Worm (Caenorhabditis elegans) whole organism, late embryonic: ENCODE data around the gene tufm-1.

ENCODE experiments used
- C38D4.7 ChIP-seq: fragments of 200-800 bp; sonication (Bioruptor generic); optimal IDR thresholded peaks from 2 replicates; lab custom pipeline; 2018; ENCODE audit warnings: mild to moderate bottlenecking, missing genetic modification characterization, moderate library complexity, missing compliant biosample characterization
- F13H6.1 ChIP-seq: sonication (generic microtip); optimal IDR thresholded peaks from 2 replicates; lab custom pipeline; 2016; ENCODE audit warnings: missing genetic modification characterization, missing compliant biosample characterization
- K02D7.2 ChIP-seq: sonication (generic microtip); optimal IDR thresholded peaks from 2 replicates; lab custom pipeline; 2017; ENCODE audit warnings: mild to moderate bottlenecking, missing genetic modification characterization, missing compliant biosample characterization
- K09A11.1 ChIP-seq: sonication (generic microtip); optimal IDR thresholded peaks from 2 replicates; lab custom pipeline; 2017; ENCODE audit warnings: antibody characterized with exemption, mild to moderate bottlenecking, missing genetic modification characterization, missing compliant biosample characterization; ENCODE audit not compliant: insufficient read depth
- ahr-1 ChIP-seq: sonication (generic microtip); optimal IDR thresholded peaks from 2 replicates; lab custom pipeline; 2016; ENCODE audit warnings: missing genetic modification characterization, missing compliant biosample characterization
- ceh-14 ChIP-seq: sonication (generic microtip); optimal IDR thresholded peaks from 2 replicates; lab custom pipeline; 2016; ENCODE audit warnings: missing genotype, missing genetic modification characterization, missing compliant biosample characterization
- ceh-19 ChIP-seq: fragments of 200-800 bp; sonication (Bioruptor generic); optimal IDR thresholded peaks from 2 replicates; lab custom pipeline; 2018; ENCODE audit warnings: mild to moderate bottlenecking, missing genetic modification characterization, missing compliant biosample characterization
- ceh-2 ChIP-seq: sonication (generic microtip); optimal IDR thresholded peaks from 2 replicates; lab custom pipeline; 2016; ENCODE audit warnings: missing genotype, missing genetic modification characterization, missing compliant biosample characterization
- ceh-31 ChIP-seq: sonication (generic microtip); optimal IDR thresholded peaks from 2 replicates; lab custom pipeline; 2016; ENCODE audit warnings: missing genetic modification characterization, missing compliant biosample characterization
- ceh-48 ChIP-seq: sonication (generic microtip); optimal IDR thresholded peaks from 2 replicates; lab custom pipeline; 2016; ENCODE audit warnings: missing genetic modification characterization, inconsistent platforms, missing compliant biosample characterization
- che-1 ChIP-seq: sonication (generic microtip); optimal IDR thresholded peaks from 2 replicates; lab custom pipeline; 2016; ENCODE audit warnings: mild to moderate bottlenecking, missing genetic modification characterization, missing compliant biosample characterization
- dmd-4 ChIP-seq: sonication (generic microtip); optimal IDR thresholded peaks from 2 replicates; lab custom pipeline; 2016; ENCODE audit warnings: borderline replicate concordance, missing genetic modification characterization, missing compliant biosample characterization
- dve-1 ChIP-seq: sonication (generic microtip); optimal IDR thresholded peaks from 2 replicates; lab custom pipeline; 2017; ENCODE audit warnings: antibody characterized with exemption, mild to moderate bottlenecking, missing genetic modification characterization, missing compliant biosample characterization
- elt-4 ChIP-seq: sonication (generic microtip); optimal IDR thresholded peaks from 2 replicates; lab custom pipeline; 2016; ENCODE audit warnings: missing genetic modification characterization, missing compliant biosample characterization
- ets-4 ChIP-seq: sonication (generic microtip); optimal IDR thresholded peaks from 2 replicates; lab custom pipeline; 2016; ENCODE audit warnings: missing genetic modification characterization, missing compliant biosample characterization
- eyg-1 ChIP-seq: sonication (generic microtip); optimal IDR thresholded peaks from 2 replicates; lab custom pipeline; 2016; ENCODE audit warnings: missing genotype, missing genetic modification characterization, missing compliant biosample characterization
- fax-1 ChIP-seq: sonication (generic microtip); optimal IDR thresholded peaks from 2 replicates; lab custom pipeline; 2016; ENCODE audit warnings: missing genotype, missing genetic modification characterization, missing compliant biosample characterization
- fkh-10 ChIP-seq: fragments of 150-350 bp; optimal IDR thresholded peaks from 2 replicates; lab custom pipeline; 2014; ENCODE audit warnings: missing biosample characterization, missing genetic modification reagents, missing genetic modification characterization
- hlh-15 ChIP-seq: sonication (generic microtip); optimal IDR thresholded peaks from 2 replicates; lab custom pipeline; 2016; ENCODE audit warnings: missing genetic modification characterization, missing compliant biosample characterization
- hlh-6 ChIP-seq: sonication (generic microtip); optimal IDR thresholded peaks from 2 replicates; lab custom pipeline; 2016; ENCODE audit warnings: missing genotype, missing genetic modification characterization, missing compliant biosample characterization
- lim-6 ChIP-seq: sonication (generic microtip); optimal IDR thresholded peaks from 2 replicates; lab custom pipeline; 2016; ENCODE audit warnings: missing genetic modification characterization, missing compliant biosample characterization
- lin-11 ChIP-seq: fragments of 200-800 bp; sonication (Bioruptor generic); optimal IDR thresholded peaks from 2 replicates; lab custom pipeline; 2018; ENCODE audit warnings: mild to moderate bottlenecking, missing genetic modification characterization, missing compliant biosample characterization
- mec-3 ChIP-seq: sonication (generic microtip); optimal IDR thresholded peaks from 2 replicates; lab custom pipeline; 2016; ENCODE audit warnings: borderline replicate concordance, missing genetic modification characterization, missing compliant biosample characterization
- nfya-1 ChIP-seq: sonication (generic microtip); optimal IDR thresholded peaks from 2 replicates; lab custom pipeline; 2017; ENCODE audit warnings: missing genetic modification characterization, mild to moderate bottlenecking, missing compliant biosample characterization, antibody characterized with exemption, moderate library complexity
- nhr-232 ChIP-seq: sonication (generic microtip); optimal IDR thresholded peaks from 2 replicates; lab custom pipeline; 2016; ENCODE audit warnings: missing genetic modification characterization, missing compliant biosample characterization
- odd-2 ChIP-seq: sonication (generic microtip); optimal IDR thresholded peaks from 2 replicates; lab custom pipeline; 2017; ENCODE audit warnings: antibody characterized with exemption, mild to moderate bottlenecking, missing genetic modification characterization, missing compliant biosample characterization
- pag-3 ChIP-seq: sonication (generic microtip); optimal IDR thresholded peaks from 2 replicates; lab custom pipeline; 2016; ENCODE audit warnings: missing compliant biosample characterization, missing genetic modification characterization, borderline replicate concordance
- pat-9 ChIP-seq: fragments of 200-800 bp; sonication (Bioruptor generic); optimal IDR thresholded peaks from 2 replicates; lab custom pipeline; 2018; ENCODE audit warnings: mild to moderate bottlenecking, missing genetic modification characterization, moderate library complexity, missing compliant biosample characterization
- pax-1 ChIP-seq: fragments of 150-350 bp; optimal IDR thresholded peaks from 2 replicates; lab custom pipeline; 2014; ENCODE audit warnings: missing biosample characterization, missing genetic modification characterization
- pha-4 ChIP-seq: fragments of 150-350 bp; optimal IDR thresholded peaks from 2 replicates; lab custom pipeline; 2018; ENCODE audit warnings: missing biosample characterization, missing genetic modification reagents, missing genetic modification characterization
- pqm-1 ChIP-seq: sonication (generic microtip); optimal IDR thresholded peaks from 2 replicates; lab custom pipeline; 2016; ENCODE audit warnings: missing genetic modification characterization, missing compliant biosample characterization
- ref-2 ChIP-seq: sonication (generic microtip); optimal IDR thresholded peaks from 2 replicates; lab custom pipeline; 2016; ENCODE audit warnings: missing genetic modification characterization, missing compliant biosample characterization
- syd-9 ChIP-seq: sonication (generic microtip); optimal IDR thresholded peaks from 2 replicates; lab custom pipeline; 2016; ENCODE audit warnings: mild to moderate bottlenecking, missing genetic modification characterization, moderate library complexity, missing compliant biosample characterization
- tbx-7 ChIP-seq: sonication (generic microtip); optimal IDR thresholded peaks from 2 replicates; lab custom pipeline; 2016; ENCODE audit warnings: missing genotype, missing genetic modification characterization, missing compliant biosample characterization
- unc-42 ChIP-seq: sonication (generic microtip); optimal IDR thresholded peaks from 2 replicates; lab custom pipeline; 2016; ENCODE audit warnings: missing genotype, missing genetic modification characterization, missing compliant biosample characterization
- unc-86 ChIP-seq: sonication (generic microtip); optimal IDR thresholded peaks from 2 replicates; lab custom pipeline; 2016; ENCODE audit warnings: missing genetic modification characterization, missing compliant biosample characterization
- zip-5 ChIP-seq: sonication (generic microtip); optimal IDR thresholded peaks from 2 replicates; lab custom pipeline; 2016; ENCODE audit warnings: missing genetic modification characterization, missing compliant biosample characterization
- ztf-16 ChIP-seq: sonication (generic microtip); optimal IDR thresholded peaks from 2 replicates; lab custom pipeline; 2017; ENCODE audit warnings: missing genetic modification characterization, missing compliant biosample characterization

The tufm-1 gene

DNA sequence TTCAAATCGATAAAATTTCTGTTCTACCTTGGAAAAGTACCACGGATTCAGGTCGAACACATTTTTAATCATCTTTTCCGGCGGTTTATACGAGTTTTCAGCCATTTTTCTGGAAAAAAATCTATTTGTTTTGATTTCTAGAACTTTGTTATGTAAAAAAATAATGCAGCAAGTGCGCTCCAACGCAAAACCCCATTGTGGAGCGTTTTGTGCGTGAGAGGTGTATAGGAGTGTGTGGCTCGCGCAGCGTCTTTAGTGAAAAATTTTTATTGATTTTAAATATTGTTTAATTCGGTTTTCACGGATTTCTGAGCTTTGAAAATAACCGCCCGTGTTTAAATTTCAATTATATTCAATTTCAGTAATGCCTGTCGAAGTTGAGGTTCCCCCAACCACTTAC, 28.9 kb downstream of the tufm-1 start, which contains the start of gene Y71H2AM.20 (continued):
- TF ChIP-seq pax-1 (tag; lab: Kevin White, UChicago): peak; percentile 62
- peak; percentile 51 for TF ChIP-seq ceh-2 (tag; lab: Kevin White, UChicago)
- TF ChIP-seq ceh-31 (tag; lab: Kevin White, UChicago): peak; percentile 91
- TF ChIP-seq ref-2 (tag; lab: Kevin White, UChicago): peak; percentile 92
- no peak for TF ChIP-seq hlh-6 (tag; lab: Kevin White, UChicago)
- peak; percentile 75 for TF ChIP-seq ztf-16
- no peak for TF ChIP-seq pag-3 (tag; lab: Kevin White, UChicago)
- TF ChIP-seq hlh-15 (tag; lab: Kevin White, UChicago): no peak
- TF ChIP-seq unc-86: peak; percentile 77
- TF ChIP-seq nhr-232 (tag; lab: Kevin White, UChicago): no peak
- TF ChIP-seq fax-1: peak; percentile 17
- peak; percentile 79 for TF ChIP-seq ets-4 (tag; lab: Kevin White, UChicago)
- peak; percentile 76 for TF ChIP-seq fkh-10 (GFP tag; lab: Kevin White, UChicago)
- peak; percentile 8 for TF ChIP-seq ahr-1 (tag; lab: Kevin White, UChicago)
- no peak for TF ChIP-seq odd-2
- TF ChIP-seq eyg-1 (tag; lab: Kevin White, UChicago): no peak
- TF ChIP-seq, all 69 proteins: peak for 36

DNA sequence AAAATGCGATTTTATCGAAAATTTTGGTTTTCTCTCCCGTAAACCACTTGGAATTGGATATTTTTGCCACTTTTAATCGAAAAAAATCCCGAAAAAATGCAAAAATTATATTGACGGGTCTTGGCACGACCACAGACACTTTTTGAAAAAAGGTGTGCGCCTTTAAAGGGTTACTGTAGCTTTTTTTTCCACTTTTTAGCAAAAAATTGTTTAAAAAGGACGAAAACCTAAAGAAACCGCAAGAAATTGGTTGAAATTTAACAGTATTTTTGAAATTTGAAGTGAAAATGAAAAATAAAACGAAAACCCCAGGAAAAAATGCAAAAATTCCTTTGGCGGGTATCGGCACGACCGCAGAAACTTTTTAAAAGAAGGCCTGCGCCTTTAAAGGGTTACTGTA, 32.9 kb downstream of the tufm-1 start:
- TF ChIP-seq zip-5 (tag; lab: Kevin White, UChicago) (no peak), ceh-14 (tag; lab: Kevin White, UChicago) (no peak), ceh-19 (GFP tag; lab: Kevin White, UChicago) (no peak), mec-3 (tag; lab: Kevin White, UChicago) (no peak), tbx-7 (tag; lab: Kevin White, UChicago) (no peak), che-1 (no peak), dmd-4 (tag; lab: Kevin White, UChicago) (no peak), K09A11.1 (tag; lab: Kevin White, UChicago) (no peak), pag-3 (tag; lab: Kevin White, UChicago) (no peak), dve-1 (tag; lab: Kevin White, UChicago) (no peak), elt-4 (tag; lab: Kevin White, UChicago) (no peak), K02D7.2 (tag; lab: Kevin White, UChicago) (no peak), unc-42 (tag; lab: Kevin White, UChicago) (no peak), pha-4 (tag; lab: Kevin White, UChicago) (no peak), eyg-1 (tag; lab: Kevin White, UChicago) (no peak), nfya-1 (tag; lab: Kevin White, UChicago) (no peak), C38D4.7 (no peak), lin-11 (tag; lab: Kevin White, UChicago) (no peak)

DNA sequence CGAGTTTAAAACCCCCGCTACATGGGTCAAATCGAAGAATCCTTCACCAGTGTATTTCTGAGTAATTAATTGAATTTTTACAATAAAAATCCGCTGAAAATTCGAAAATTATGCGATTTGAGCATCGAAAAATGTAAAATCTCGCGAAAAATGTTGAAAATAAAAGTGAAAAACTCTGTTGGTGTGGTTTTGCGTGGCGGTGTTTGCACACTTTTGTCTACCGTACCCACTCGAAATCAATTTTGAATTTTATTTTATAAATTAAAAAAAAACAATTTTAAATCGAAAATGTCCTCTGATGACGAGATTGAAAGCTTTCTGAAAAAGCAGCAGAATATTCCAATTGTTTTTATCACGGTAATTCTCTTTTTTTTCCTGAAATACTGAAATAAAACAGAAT, 34.0 kb downstream of the tufm-1 start, which contains the start of gene Y71H2AM.6:
Gene Y71H2AM.6, plus strand, starts transcription at position 264 of the 400 bp plus-strand sequence.
- TF ChIP-seq odd-2 (no peak), pag-3 (tag; lab: Kevin White, UChicago) (no peak), nfya-1 (tag; lab: Kevin White, UChicago) (peak; percentile 15), mec-3 (tag; lab: Kevin White, UChicago) (no peak)
- TF ChIP-seq, all 69 proteins: peak for 1

DNA sequence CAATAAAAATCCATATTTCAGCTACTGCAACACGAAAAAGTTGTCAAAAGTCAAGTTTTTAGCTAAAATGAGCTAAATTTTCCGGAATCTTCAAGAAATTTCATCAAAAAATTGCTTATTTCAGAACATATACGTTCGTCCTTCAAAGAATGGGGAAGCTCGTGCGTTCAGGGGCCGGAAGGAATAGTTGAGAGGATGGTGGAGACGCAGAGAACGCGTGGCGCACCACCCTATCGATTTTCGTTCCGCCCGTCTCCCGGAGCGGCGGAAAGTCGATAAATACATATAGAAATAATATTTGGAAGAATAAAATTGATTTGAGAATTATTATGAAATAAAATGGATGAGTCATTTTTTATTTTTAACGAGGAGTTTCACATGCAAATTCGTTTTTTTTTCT, 34.5 kb downstream of the tufm-1 start:
- peak; percentile 99 for TF ChIP-seq ceh-48 (tag; lab: Kevin White, UChicago)
- TF ChIP-seq lim-6: no peak

DNA sequence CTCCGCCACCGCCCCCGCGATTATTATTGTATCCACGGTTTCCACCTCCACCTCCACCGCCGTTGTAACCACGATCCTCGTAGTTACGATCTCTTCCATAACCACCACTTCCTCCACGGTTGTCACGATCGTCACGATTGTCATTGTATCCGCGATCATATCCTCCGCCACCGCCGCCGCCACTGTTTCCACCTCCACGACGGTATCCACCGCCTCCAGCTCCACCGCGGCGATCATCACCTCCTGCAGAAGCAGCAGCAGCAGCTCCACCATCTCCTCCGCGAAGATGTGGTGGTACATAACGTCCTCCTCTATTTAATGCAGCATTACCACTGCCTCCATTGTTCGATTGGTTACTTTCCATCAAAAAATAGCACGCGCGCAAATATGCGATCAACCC, 36.1 kb downstream of the tufm-1 start, which contains the start of gene laf-1:
Gene laf-1, minus strand, starts transcription at position 399 of the 400 bp plus-strand sequence.
- TF ChIP-seq pat-9 (tag; lab: Kevin White, UChicago): no peak
- TF ChIP-seq syd-9 (tag; lab: Kevin White, UChicago): no peak
- no peak for TF ChIP-seq K09A11.1 (tag; lab: Kevin White, UChicago)
- TF ChIP-seq elt-4 (tag; lab: Kevin White, UChicago): peak; percentile 59
- no peak for TF ChIP-seq fax-1
- TF ChIP-seq F13H6.1 (tag; lab: Kevin White, UChicago): no peak
- TF ChIP-seq pha-4 (tag; lab: Kevin White, UChicago): no peak
- TF ChIP-seq pqm-1 (tag; lab: Kevin White, UChicago): no peak
